Worm (Caenorhabditis elegans): ENCODE results near the gene srd-66.

DNA sequence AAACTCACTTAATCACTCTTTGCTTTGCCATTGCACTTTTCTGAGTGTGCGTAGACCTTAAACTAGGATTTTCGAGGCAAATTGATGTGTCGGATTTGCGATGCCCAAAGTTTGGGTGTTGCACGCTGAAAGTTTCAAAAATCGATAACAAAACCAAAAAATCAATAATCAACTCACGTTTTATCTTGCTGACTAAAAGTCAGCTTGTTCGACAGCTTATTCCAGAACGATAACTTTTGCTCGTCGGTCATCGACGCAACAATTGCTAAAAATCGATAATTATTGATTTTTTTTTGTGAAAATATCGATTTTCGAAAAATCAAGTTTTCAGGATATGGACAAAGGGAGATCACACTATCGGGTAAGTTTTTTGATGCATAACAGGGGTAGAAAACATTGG is 30.1 kb upstream of the srd-66 start:
- TF ChIP-seq zip-8 (tag; optimal IDR thresholded peaks at IDR 0.05) (no peak), elt-1 (tag; optimal IDR thresholded peaks at IDR 0.05; ENCODE audit: borderline replicate concordance, insufficient read depth) (no peak), pha-4 (tag; optimal IDR thresholded peaks at IDR 0.05) (no peak), mab-5 (tag; optimal IDR thresholded peaks at IDR 0.05) (no peak), unc-62 (GFP tag; optimal IDR thresholded peaks at IDR 0.05) (no peak), bed-3 (GFP tag; optimal IDR thresholded peaks at IDR 0.05) (no peak), flh-1 (GFP tag; optimal IDR thresholded peaks at IDR 0.05) (no peak), elt-3 (tag; optimal IDR thresholded peaks at IDR 0.05) (no peak), unc-39 (tag; optimal IDR thresholded peaks at IDR 0.05) (no peak), lin-13 (tag; optimal IDR thresholded peaks at IDR 0.05) (no peak), ham-2 (GFP tag; optimal IDR thresholded peaks at IDR 0.05) (no peak), snpc-4 (tag; optimal IDR thresholded peaks at IDR 0.05) (no peak), mep-1 (tag; optimal IDR thresholded peaks at IDR 0.05) (no peak)
